Worm (Caenorhabditis elegans) whole organism, L3 larva: Measurements from ENCODE around the gene Y56A3A.28.

Source experiments
- R02D3.7 ChIP-seq: fragments of 150-350 bp; optimal IDR thresholded peaks from 2 replicates; lab custom pipeline; 2014; ENCODE audit warnings: missing biosample characterization, missing genetic modification characterization
- ama-1 ChIP-seq: fragments of 150-350 bp; optimal IDR thresholded peaks from 2 replicates; lab custom pipeline; 2018
- fkh-10 ChIP-seq: sonication (generic microtip); optimal IDR thresholded peaks from 2 replicates; lab custom pipeline; 2017; ENCODE audit warnings: missing biosample characterization, missing genetic modification reagents, missing genetic modification characterization
- fkh-2 ChIP-seq: fragments of 150-350 bp; optimal IDR thresholded peaks from 2 replicates; lab custom pipeline; 2014; ENCODE audit warnings: missing biosample characterization, missing genetic modification reagents, missing genetic modification characterization
- nfya-1 ChIP-seq: sonication (generic microtip); optimal IDR thresholded peaks from 2 replicates; lab custom pipeline; 2017; ENCODE audit warnings: missing genetic modification characterization, mild to moderate bottlenecking, missing compliant biosample characterization, antibody characterized with exemption, moderate library complexity; ENCODE audit not compliant: insufficient read depth
- skn-1 ChIP-seq: fragments of 150-350 bp; optimal IDR thresholded peaks from 2 replicates; lab custom pipeline; 2014; ENCODE audit warnings: missing biosample characterization, missing genetic modification characterization
- zag-1 ChIP-seq: fragments of 150-350 bp; optimal IDR thresholded peaks from 2 replicates; lab custom pipeline; 2014; ENCODE audit warnings: missing biosample characterization, missing genetic modification characterization
- ztf-11 ChIP-seq: fragments of 150-350 bp; optimal IDR thresholded peaks from 2 replicates; lab custom pipeline; 2014; ENCODE audit warnings: missing biosample characterization, missing genetic modification characterization

- TF ChIP-seq skn-1 (tag; lab: Kevin White, UChicago) (no peak), ztf-11 (tag; lab: Kevin White, UChicago) (no peak), nfya-1 (tag; lab: Kevin White, UChicago) (no peak), fkh-10 (GFP tag; lab: Kevin White, UChicago) (no peak), zag-1 (no peak), fkh-2 (tag; lab: Kevin White, UChicago) (no peak), ama-1 (lab: Kevin White, UChicago) (no peak), R02D3.7 (tag; lab: Kevin White, UChicago) (no peak)
These were observed at the start of gene Y56A3A.28 for ce11 chrIII:11971342-11971741.
